Fruit fly (Drosophila melanogaster) whole organism, embryonic: ENCODE data around the gene CG9270.
A peak's percentile ranks its signal among the peaks of the same experiment; 100 is the strongest.

Experiments
- CG11456 ChIP-seq: fragments of 200-800 bp; sonication (Bioruptor generic); IDR thresholded peaks from 3 replicates; pipeline ENCODE4 v1.3.6; 2022; ENCODE audit warnings: missing biosample characterization, missing genetic modification characterization
- CG12155 ChIP-seq: fragments of 200-800 bp; sonication (Bioruptor generic); optimal IDR thresholded peaks from 3 replicates; lab custom pipeline; 2016; ENCODE audit warnings: missing biosample characterization, missing genetic modification characterization
- CG12299 ChIP-seq: fragments of 200-800 bp; sonication (Bioruptor generic); optimal IDR thresholded peaks from 2 replicates; lab custom pipeline; 2018; ENCODE audit warnings: missing biosample characterization, mild to moderate bottlenecking, missing genetic modification characterization
- CG1233 ChIP-seq: fragments of 200-800 bp; sonication (Bioruptor generic); optimal IDR thresholded peaks from 4 replicates; lab custom pipeline; 2018; ENCODE audit warnings: missing biosample characterization, mild to moderate bottlenecking, missing genetic modification characterization
- CG12659 ChIP-seq: fragments of 200-800 bp; sonication (Bioruptor generic); optimal IDR thresholded peaks from 3 replicates; lab custom pipeline; 2017; ENCODE audit warnings: mild to moderate bottlenecking, missing biosample characterization, missing genetic modification reagents, missing genetic modification characterization
- CG13123 ChIP-seq: fragments of 200-800 bp; sonication (Bioruptor generic); optimal IDR thresholded peaks from 2 replicates; lab custom pipeline; 2016; ENCODE audit warnings: missing biosample characterization, missing genetic modification characterization
- CG14710 ChIP-seq: fragments of 200-800 bp; sonication (Bioruptor generic); optimal IDR thresholded peaks from 3 replicates; lab custom pipeline; 2019; ENCODE audit warnings: missing biosample characterization, mild to moderate bottlenecking, missing genetic modification characterization, moderate library complexity
- CG14860 ChIP-seq: fragments of 200-800 bp; sonication (Bioruptor generic); IDR thresholded peaks from 3 replicates; pipeline ENCODE4 v1.3.6; 2022; ENCODE audit warnings: missing biosample characterization, missing genetic modification characterization; ENCODE audit not compliant: partially characterized antibody
- CG16813 ChIP-seq: fragments of 200-800 bp; sonication (Bioruptor generic); IDR thresholded peaks from 3 replicates; pipeline ENCODE4 v1.3.6; 2022; ENCODE audit warnings: missing biosample characterization, missing genetic modification characterization; ENCODE audit not compliant: partially characterized antibody
- CG17186 ChIP-seq: fragments of 200-800 bp; sonication (Bioruptor generic); optimal IDR thresholded peaks from 3 replicates; lab custom pipeline; 2017; ENCODE audit warnings: missing biosample characterization, missing genetic modification reagents, missing genetic modification characterization
- CG18011 ChIP-seq: fragments of 200-800 bp; sonication (Bioruptor generic); optimal IDR thresholded peaks from 2 replicates; lab custom pipeline; 2017; ENCODE audit warnings: missing biosample characterization, missing genetic modification characterization, mild to moderate bottlenecking, moderate library complexity, missing genotype
- CG31224 ChIP-seq: fragments of 200-800 bp; sonication (Bioruptor generic); IDR thresholded peaks from 2 replicates; pipeline ENCODE4 v1.3.6; 2022; ENCODE audit warnings: missing biosample characterization, missing genetic modification characterization
- CG33557 ChIP-seq: fragments of 200-800 bp; sonication (Bioruptor generic); optimal IDR thresholded peaks from 2 replicates; lab custom pipeline; 2019; ENCODE audit warnings: missing biosample characterization, mild to moderate bottlenecking, missing genetic modification characterization, moderate library complexity
- CG34224 ChIP-seq: fragments of 200-800 bp; sonication (Bioruptor generic); IDR thresholded peaks from 3 replicates; pipeline ENCODE4 v1.3.6; 2022; ENCODE audit warnings: missing biosample characterization, missing genetic modification characterization; ENCODE audit not compliant: partially characterized antibody
- CG4730 ChIP-seq: fragments of 200-800 bp; sonication (Bioruptor generic); IDR thresholded peaks from 2 replicates; pipeline ENCODE4 v1.3.6; 2022; ENCODE audit warnings: missing biosample characterization, missing genetic modification characterization
- CG7357 ChIP-seq: fragments of 200-800 bp; sonication (Bioruptor generic); IDR thresholded peaks from 3 replicates; pipeline ENCODE4 v1.3.6; 2022; ENCODE audit warnings: missing biosample characterization, missing genetic modification characterization
- CG8359 ChIP-seq: fragments of 200-800 bp; sonication (Bioruptor generic); optimal IDR thresholded peaks from 2 replicates; lab custom pipeline; 2017; ENCODE audit warnings: missing biosample characterization, mild to moderate bottlenecking, missing genetic modification characterization, borderline replicate concordance
- CG8924 ChIP-seq: fragments of 200-800 bp; optimal IDR thresholded peaks from 3 replicates; lab custom pipeline; 2019; ENCODE audit warnings: missing biosample characterization, mild to moderate bottlenecking, missing genetic modification characterization, moderate library complexity
- CG9817 ChIP-seq: fragments of 200-800 bp; sonication (Bioruptor generic); optimal IDR thresholded peaks from 2 replicates; lab custom pipeline; 2018; ENCODE audit warnings: missing biosample characterization, mild to moderate bottlenecking, missing genetic modification characterization, moderate library complexity
- D19B ChIP-seq: fragments of 200-800 bp; sonication (Bioruptor generic); optimal IDR thresholded peaks from 2 replicates; lab custom pipeline; 2017; ENCODE audit warnings: missing biosample characterization, mild to moderate bottlenecking, missing genetic modification characterization
- Dad ChIP-seq: fragments of 200-800 bp; sonication (Bioruptor generic); optimal IDR thresholded peaks from 3 replicates; lab custom pipeline; 2016; ENCODE audit warnings: missing biosample characterization, missing genetic modification characterization
- Dfd ChIP-seq, 2 experiments: fragments of >200 bp; optimal IDR thresholded peaks; 2 replicates each; lab custom pipeline; 2017; ENCODE audit warnings: missing biosample characterization in 2 of 2, missing genetic modification characterization in 2 of 2
- Ets97D ChIP-seq: fragments of 200-800 bp; sonication (Bioruptor generic); optimal IDR thresholded peaks from 3 replicates; lab custom pipeline; 2016; ENCODE audit warnings: missing biosample characterization, missing genetic modification characterization
- Hmr ChIP-seq: fragments of 200-800 bp; sonication (Bioruptor generic); optimal IDR thresholded peaks from 3 replicates; lab custom pipeline; 2017; ENCODE audit warnings: mild to moderate bottlenecking, missing biosample characterization, missing genetic modification reagents, missing genetic modification characterization
- Hr78 ChIP-seq, 2 experiments: fragments of 200-800 bp in 1 of 2; fragments of >200 bp in 1 of 2; sonication (Bioruptor generic) in 1 of 2; optimal IDR thresholded peaks; 2 replicates each; lab custom pipeline; 2017 to 2019; ENCODE audit warnings: missing biosample characterization in 2 of 2, missing genetic modification characterization in 2 of 2, mild to moderate bottlenecking in 1 of 2, moderate library complexity in 1 of 2
- Jarid2 ChIP-seq: fragments of 200-800 bp; sonication (Bioruptor generic); optimal IDR thresholded peaks from 3 replicates; lab custom pipeline; 2017; ENCODE audit warnings: mild to moderate bottlenecking, missing biosample characterization, missing genetic modification reagents, missing genetic modification characterization
- Lhr ChIP-seq: fragments of 200-800 bp; sonication (Bioruptor generic); optimal IDR thresholded peaks from 3 replicates; lab custom pipeline; 2017; ENCODE audit warnings: mild to moderate bottlenecking, missing biosample characterization, missing genetic modification reagents, missing genetic modification characterization
- Meics ChIP-seq: fragments of 200-800 bp; sonication (Bioruptor generic); optimal IDR thresholded peaks from 2 replicates; lab custom pipeline; 2017; ENCODE audit warnings: missing biosample characterization, mild to moderate bottlenecking, missing genetic modification characterization
- NK7.1 ChIP-seq: fragments of 200-800 bp; sonication (Bioruptor generic); optimal IDR thresholded peaks from 3 replicates; lab custom pipeline; 2016; ENCODE audit warnings: missing biosample characterization, missing genetic modification characterization
- Ptx1 ChIP-seq: fragments of 200-800 bp; sonication (Bioruptor generic); IDR thresholded peaks from 2 replicates; pipeline ENCODE4 v1.3.6; 2022; ENCODE audit warnings: missing biosample characterization, missing genetic modification characterization
- Taf1 ChIP-seq: fragments of 200-800 bp; sonication (Bioruptor generic); IDR thresholded peaks from 2 replicates; pipeline ENCODE4 v1.3.6; 2022; ENCODE audit warnings: missing biosample characterization, missing genetic modification characterization
- YL-1 ChIP-seq: fragments of 200-800 bp; sonication (Bioruptor generic); optimal IDR thresholded peaks from 3 replicates; lab custom pipeline; 2017; ENCODE audit warnings: missing biosample characterization, mild to moderate bottlenecking, missing genetic modification characterization
- ac ChIP-seq: fragments of 200-800 bp; sonication (Bioruptor generic); optimal IDR thresholded peaks from 3 replicates; lab custom pipeline; 2017; ENCODE audit warnings: missing biosample characterization, mild to moderate bottlenecking, missing genetic modification characterization
- corto ChIP-seq: fragments of 200-800 bp; sonication (Bioruptor generic); optimal IDR thresholded peaks from 2 replicates; lab custom pipeline; 2016; ENCODE audit warnings: missing biosample characterization, mild to moderate bottlenecking, missing genetic modification characterization, moderate library complexity
- crol ChIP-seq: fragments of 200-800 bp; sonication (Bioruptor generic); IDR thresholded peaks from 2 replicates; pipeline ENCODE4 v1.3.6; 2022; ENCODE audit warnings: missing biosample characterization, missing genetic modification characterization
- disco-r ChIP-seq: fragments of 200-800 bp; sonication (Bioruptor generic); optimal IDR thresholded peaks from 2 replicates; lab custom pipeline; 2016; ENCODE audit warnings: missing biosample characterization, missing genetic modification characterization
- gce ChIP-seq: fragments of 200-800 bp; sonication (Bioruptor generic); IDR thresholded peaks from 3 replicates; pipeline ENCODE4 v1.3.6; 2022; ENCODE audit warnings: missing biosample characterization, missing genetic modification characterization
- gcm ChIP-seq: fragments of 200-800 bp; sonication (Bioruptor generic); optimal IDR thresholded peaks from 2 replicates; lab custom pipeline; 2019; ENCODE audit warnings: missing biosample characterization, mild to moderate bottlenecking, missing genetic modification characterization, moderate library complexity
- gcm2 ChIP-seq: fragments of 200-800 bp; sonication (Bioruptor generic); optimal IDR thresholded peaks from 2 replicates; lab custom pipeline; 2016; ENCODE audit warnings: missing biosample characterization, missing genetic modification characterization
- ham ChIP-seq: fragments of 200-800 bp; sonication (Bioruptor generic); IDR thresholded peaks from 2 replicates; pipeline ENCODE4 v1.3.6; 2022; ENCODE audit warnings: missing biosample characterization, missing genetic modification characterization
- kay ChIP-seq: fragments of 200-800 bp; sonication (Bioruptor generic); optimal IDR thresholded peaks from 2 replicates; lab custom pipeline; 2016; ENCODE audit warnings: missing biosample characterization, missing genetic modification characterization
- mam ChIP-seq: fragments of 200-800 bp; sonication (Bioruptor generic); optimal IDR thresholded peaks from 3 replicates; lab custom pipeline; 2016; ENCODE audit warnings: missing biosample characterization, missing genetic modification characterization
- oc ChIP-seq: fragments of 200-800 bp; sonication (Bioruptor generic); optimal IDR thresholded peaks from 2 replicates; lab custom pipeline; 2018; ENCODE audit warnings: missing biosample characterization, mild to moderate bottlenecking, missing genetic modification characterization, moderate library complexity
- p53 ChIP-seq: fragments of 200-800 bp; sonication (Bioruptor generic); optimal IDR thresholded peaks from 2 replicates; lab custom pipeline; 2016; ENCODE audit warnings: missing biosample characterization, missing genetic modification characterization
- phol ChIP-seq: fragments of 200-800 bp; sonication (Bioruptor generic); optimal IDR thresholded peaks from 3 replicates; lab custom pipeline; 2018; ENCODE audit warnings: missing biosample characterization, mild to moderate bottlenecking, missing genetic modification characterization, moderate library complexity
- pum ChIP-seq: fragments of 200-800 bp; sonication (Bioruptor generic); optimal IDR thresholded peaks from 2 replicates; lab custom pipeline; 2016; ENCODE audit warnings: missing biosample characterization, missing genetic modification characterization
- sens-2 ChIP-seq: fragments of 200-800 bp; sonication (Bioruptor generic); IDR thresholded peaks from 2 replicates; pipeline ENCODE4 v1.3.6; 2022; ENCODE audit warnings: missing biosample characterization, missing genetic modification characterization
- sim ChIP-seq: fragments of 200-800 bp; sonication (Bioruptor generic); IDR thresholded peaks from 2 replicates; pipeline ENCODE4 v1.3.6; 2022; ENCODE audit warnings: missing biosample characterization, missing genetic modification characterization
- tgo ChIP-seq: fragments of 200-800 bp; sonication (Bioruptor generic); IDR thresholded peaks from 3 replicates; pipeline ENCODE4 v1.3.6; 2022; ENCODE audit warnings: missing biosample characterization, missing genetic modification characterization

Gene CG9270

DNA sequence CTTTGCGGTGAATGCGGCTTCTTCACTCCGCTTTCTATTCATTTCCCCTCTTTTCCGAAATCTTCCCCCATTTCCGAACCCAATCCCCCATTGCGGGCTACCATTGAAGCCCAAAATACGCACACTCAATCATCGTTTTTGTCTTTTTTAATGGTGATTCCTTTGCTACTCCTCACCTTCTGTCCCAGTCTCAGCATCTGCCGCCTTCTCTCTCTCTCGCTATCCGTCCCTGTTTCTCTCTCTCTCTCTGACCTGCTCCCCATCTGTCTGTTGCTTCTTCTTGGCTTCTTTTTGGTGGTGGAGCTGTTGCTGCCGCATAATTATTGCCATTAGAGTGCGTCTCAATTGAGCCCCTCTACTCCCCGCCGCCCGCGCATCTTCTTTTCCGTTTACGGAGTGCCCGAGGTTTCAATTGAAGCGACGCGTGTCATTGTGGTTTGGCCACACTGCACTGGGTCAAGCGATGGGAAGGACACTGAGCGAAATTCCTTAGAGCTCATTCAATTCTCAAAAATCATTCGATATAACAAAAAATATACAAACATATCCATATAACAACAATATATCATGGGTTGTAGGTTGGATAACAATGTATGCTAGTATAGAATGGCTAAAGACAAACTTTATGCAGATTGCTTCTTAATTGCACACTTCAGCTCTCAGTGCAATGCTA is 11.1 kb upstream of the CG9270 start (continued):
- TF ChIP-seq Lhr (no peak), CG12659 (GFP tag; lab: Kevin White, UChicago) (peak; percentile 12), CG12299 (tag; lab: Kevin White, UChicago) (no peak), CG16813 (GFP tag; lab: Robert Waterston, UW) (no peak), sim (GFP tag; lab: Robert Waterston, UW) (no peak), Jarid2 (GFP tag; lab: Kevin White, UChicago) (peak; percentile 8), CG13123 (no peak), CG7357 (GFP tag; lab: Robert Waterston, UW) (0 out of 3 replicates have a peak, but pooled peaks have one; percentile 14), gcm2 (GFP tag; lab: Kevin White, UChicago) (no peak), CG31224 (no peak), CG12155 (GFP tag; lab: Kevin White, UChicago) (no peak), Meics (GFP tag; lab: Kevin White, UChicago) (peak; percentile 4), gce (0 out of 3 replicates have a peak, but pooled peaks have one; percentile 44), D19B (GFP tag; lab: Kevin White, UChicago) (no peak), Hr78 (GFP tag; optimal IDR thresholded peaks at IDR 0.05; lab: Kevin White, UChicago) (peak in 1 of 2 experiments; percentile 48), CG9817 (peak; percentile 42), kay (GFP tag; lab: Kevin White, UChicago) (no peak), Dfd (GFP tag; optimal IDR thresholded peaks at IDR 0.05; lab: Kevin White, UChicago) (no peak), disco-r (GFP tag; lab: Kevin White, UChicago) (no peak), Hmr (no peak), CG33557 (GFP tag; lab: Kevin White, UChicago) (peak; percentile 11), CG17186 (GFP tag; lab: Kevin White, UChicago) (no peak), Taf1 (GFP tag; lab: Robert Waterston, UW) (no peak), CG1233 (GFP tag; lab: Kevin White, UChicago) (peak; percentile 24), Ets97D (peak; percentile 14), sens-2 (GFP tag; lab: Robert Waterston, UW) (no peak), ac (GFP tag; lab: Kevin White, UChicago) (no peak), Ptx1 (GFP tag; lab: Robert Waterston, UW) (peak; percentile 47), CG18011 (GFP tag; lab: Kevin White, UChicago) (no peak), CG8359 (peak; percentile 26), oc (peak; percentile 17), pum (GFP tag; lab: Kevin White, UChicago) (peak; percentile 21), CG11456 (GFP tag; lab: Robert Waterston, UW) (no peak), CG34224 (GFP tag; lab: Robert Waterston, UW) (no peak), ham (GFP tag; lab: Robert Waterston, UW) (no peak), gcm (GFP tag; lab: Kevin White, UChicago) (peak; percentile 42), p53 (GFP tag; lab: Kevin White, UChicago) (no peak), mam (peak; percentile 10), CG4730 (GFP tag; lab: Robert Waterston, UW) (no peak), NK7.1 (no peak), tgo (GFP tag; lab: Robert Waterston, UW) (peak; percentile 46; the same call in 1 of the 3 replicates), corto (no peak), YL-1 (GFP tag; lab: Kevin White, UChicago) (no peak), CG14710 (tag; lab: Kevin White, UChicago) (peak; percentile 67), CG8924 (tag; lab: Kevin White, UChicago) (peak; percentile 55), crol (peak; percentile 78), phol (peak; percentile 68), Dad (no peak), CG14860 (GFP tag; lab: Robert Waterston, UW) (no peak)
